Worm (Caenorhabditis elegans) whole organism, early embryonic: ENCODE results near the gene nhr-19.

Experiments
- ama-1 ChIP-seq: fragments of 150-350 bp; optimal IDR thresholded peaks from 2 replicates; lab custom pipeline; 2014
- ceh-36 ChIP-seq: sonication (generic microtip); optimal IDR thresholded peaks from 2 replicates; lab custom pipeline; 2016; ENCODE audit warnings: missing genetic modification characterization, inconsistent platforms, missing compliant biosample characterization
- ets-7 ChIP-seq: sonication (generic microtip); optimal IDR thresholded peaks from 2 replicates; lab custom pipeline; 2016; ENCODE audit warnings: missing genotype, missing genetic modification characterization, missing compliant biosample characterization
- hmbx-1 ChIP-seq: sonication (generic microtip); optimal IDR thresholded peaks from 2 replicates; lab custom pipeline; 2016; ENCODE audit warnings: mild to moderate bottlenecking, missing genetic modification characterization, missing compliant biosample characterization
- hmg-4 ChIP-seq: fragments of 200-800 bp; sonication (Bioruptor generic); optimal IDR thresholded peaks from 2 replicates; lab custom pipeline; 2018; ENCODE audit warnings: mild to moderate bottlenecking, missing genetic modification characterization, missing compliant biosample characterization
- scrt-1 ChIP-seq: fragments of 200-800 bp; sonication (Bioruptor generic); IDR thresholded peaks from 2 replicates; pipeline ENCODE4 v1.3.6; 2022; ENCODE audit warnings: missing genetic modification characterization, missing compliant biosample characterization

ce11 chrII:9583461-9583860 is 21.9 kb downstream of the nhr-19 start, which contains the start of gene wee-1.1:
- TF ChIP-seq ceh-36 (tag; lab: Kevin White, UChicago) (no peak), ama-1 (lab: Kevin White, UChicago) (no peak), ets-7 (tag; lab: Kevin White, UChicago) (no peak), hmg-4 (GFP tag; lab: Kevin White, UChicago) (no peak), scrt-1 (GFP tag; lab: Robert Waterston, UW) (no peak), hmbx-1 (tag; lab: Kevin White, UChicago) (no peak)
